Worm (Caenorhabditis elegans) whole organism, late embryonic: Measurements from ENCODE around the gene nas-25.

ENCODE experiments used
- C38D4.7 ChIP-seq: fragments of 200-800 bp; sonication (Bioruptor generic); optimal IDR thresholded peaks from 2 replicates; lab custom pipeline; 2018; ENCODE audit warnings: mild to moderate bottlenecking, missing genetic modification characterization, moderate library complexity, missing compliant biosample characterization
- Y22D7AL.16 ChIP-seq: sonication (generic microtip); optimal IDR thresholded peaks from 2 replicates; lab custom pipeline; 2016; ENCODE audit warnings: missing genetic modification characterization, missing compliant biosample characterization
- ama-1 ChIP-seq: fragments of 150-350 bp; optimal IDR thresholded peaks from 2 replicates; lab custom pipeline; 2014
- ceh-2 ChIP-seq: sonication (generic microtip); optimal IDR thresholded peaks from 2 replicates; lab custom pipeline; 2016; ENCODE audit warnings: missing genotype, missing genetic modification characterization, missing compliant biosample characterization
- ceh-9 ChIP-seq: sonication (generic microtip); optimal IDR thresholded peaks from 2 replicates; lab custom pipeline; 2016; ENCODE audit warnings: mild to moderate bottlenecking, missing genetic modification characterization, inconsistent platforms, missing compliant biosample characterization
- elt-2 ChIP-seq: sonication (generic microtip); optimal IDR thresholded peaks from 2 replicates; lab custom pipeline; 2016; ENCODE audit warnings: missing genetic modification reagents, missing genetic modification characterization, missing compliant biosample characterization
- hlh-30 ChIP-seq: sonication (generic microtip); optimal IDR thresholded peaks from 2 replicates; lab custom pipeline; 2017; ENCODE audit warnings: antibody characterized with exemption, missing genetic modification characterization, missing compliant biosample characterization; ENCODE audit not compliant: insufficient read depth
- nfya-1 ChIP-seq: sonication (generic microtip); optimal IDR thresholded peaks from 2 replicates; lab custom pipeline; 2017; ENCODE audit warnings: missing genetic modification characterization, mild to moderate bottlenecking, missing compliant biosample characterization, antibody characterized with exemption, moderate library complexity
- pha-4 ChIP-seq: fragments of 150-350 bp; optimal IDR thresholded peaks from 2 replicates; lab custom pipeline; 2018; ENCODE audit warnings: missing biosample characterization, missing genetic modification reagents, missing genetic modification characterization
- pqm-1 ChIP-seq: sonication (generic microtip); optimal IDR thresholded peaks from 2 replicates; lab custom pipeline; 2016; ENCODE audit warnings: missing genetic modification characterization, missing compliant biosample characterization
- sdc-2 ChIP-seq: sonication (generic microtip); optimal IDR thresholded peaks from 2 replicates; lab custom pipeline; 2016; ENCODE audit warnings: missing genotype, missing genetic modification characterization, missing compliant biosample characterization

- TF ChIP-seq Y22D7AL.16 (tag; lab: Kevin White, UChicago) (no peak), sdc-2 (tag; lab: Kevin White, UChicago) (no peak), ama-1 (lab: Kevin White, UChicago) (no peak), ceh-2 (tag; lab: Kevin White, UChicago) (no peak), C38D4.7 (GFP tag; lab: Kevin White, UChicago) (no peak), nfya-1 (tag; lab: Kevin White, UChicago) (no peak), pha-4 (no peak), pqm-1 (no peak), elt-2 (tag; lab: Kevin White, UChicago) (no peak), hlh-30 (tag; lab: Kevin White, UChicago) (no peak), ceh-9 (tag; lab: Kevin White, UChicago) (no peak)
Measured at ce11 chrII:8873842-8874241, 48.0 kb downstream of the nas-25 start, which contains the start of gene T07D4.2.
